Fruit fly (Drosophila melanogaster): Measurements from ENCODE around the gene Gld.

- TF ChIP-seq CG8159 (tag; optimal IDR thresholded peaks at IDR 0.05) = no peak
- TF ChIP-seq CG17806 (tag; optimal IDR thresholded peaks at IDR 0.05) = no peak
- TF ChIP-seq CG13204 (GFP tag; optimal IDR thresholded peaks at IDR 0.05) = no peak
- no peak for TF ChIP-seq Pif1A (GFP tag; optimal IDR thresholded peaks at IDR 0.05)
- TF ChIP-seq CG10348 (GFP tag; IDR thresholded peaks at IDR 0.05) = no peak
- TF ChIP-seq CG34367 (tag; optimal IDR thresholded peaks at IDR 0.05) = no peak
Observed at dm6 chr3R:7246889-7247288, 18.6 kb downstream of the Gld start, which contains the start of the genes Noc3 and CG10053.
